Worm (Caenorhabditis elegans): ENCODE measurements around the gene tag-131.

DNA sequence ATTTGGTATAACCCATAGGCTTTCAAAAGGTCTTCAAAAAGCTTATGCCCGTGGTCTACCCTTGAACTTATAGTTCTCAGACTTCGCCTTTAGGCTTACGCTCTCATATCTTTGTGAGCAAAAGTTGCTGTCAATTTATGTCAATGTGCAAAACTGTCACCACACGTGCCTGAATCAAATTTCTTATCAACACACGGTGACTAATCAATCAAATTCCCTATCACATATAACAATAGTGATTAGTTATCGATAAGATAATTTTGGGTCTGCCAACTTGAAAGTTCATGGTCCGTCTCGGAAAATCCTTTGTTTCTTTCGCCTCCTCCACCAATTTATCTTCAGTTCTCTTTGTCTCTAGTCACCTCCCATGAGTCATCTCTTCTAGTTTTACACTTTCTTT is 39.9 kb downstream of the tag-131 start:
- TF ChIP-seq nhr-23 (tag; optimal IDR thresholded peaks at IDR 0.05) (no peak), pha-4 (tag; optimal IDR thresholded peaks at IDR 0.05) (no peak), nhr-77 (tag; optimal IDR thresholded peaks at IDR 0.05) (no peak), nhr-76 (tag; optimal IDR thresholded peaks at IDR 0.05) (no peak), R02D3.7 (tag; optimal IDR thresholded peaks at IDR 0.05) (no peak), lin-15B (tag; optimal IDR thresholded peaks at IDR 0.05) (no peak)

Data from whole organism, L3 larva.